Fruit fly (Drosophila melanogaster) whole organism, embryonic: ENCODE data around the gene Frq2.

Experiments
- Adf1 ChIP-seq: fragments of 200-800 bp; sonication (Bioruptor generic); IDR thresholded peaks from 2 replicates; pipeline ENCODE4 v1.3.6; 2022; ENCODE audit warnings: missing biosample characterization, missing genetic modification characterization
- Atf6 ChIP-seq: fragments of 200-800 bp; sonication (Bioruptor generic); IDR thresholded peaks from 2 replicates; pipeline ENCODE4 v1.3.6; 2022; ENCODE audit warnings: missing biosample characterization, missing genetic modification characterization
- BEAF-32 ChIP-seq: fragments of 200-800 bp; sonication (Bioruptor generic); optimal IDR thresholded peaks from 3 replicates; lab custom pipeline; 2017; ENCODE audit warnings: missing biosample characterization, missing genetic modification characterization, mild to moderate bottlenecking, moderate library complexity, missing genetic modification reagents
- Bgb ChIP-seq: fragments of 200-800 bp; sonication (Bioruptor generic); IDR thresholded peaks from 2 replicates; pipeline ENCODE4 v1.3.6; 2022; ENCODE audit warnings: missing biosample characterization, missing genetic modification characterization; ENCODE audit not compliant: partially characterized antibody
- CG11247 ChIP-seq: fragments of 200-800 bp; sonication (Bioruptor generic); IDR thresholded peaks from 2 replicates; pipeline ENCODE4 v1.3.6; 2022; ENCODE audit warnings: missing biosample characterization, missing genetic modification characterization
- CG12659 ChIP-seq: fragments of 200-800 bp; sonication (Bioruptor generic); optimal IDR thresholded peaks from 3 replicates; lab custom pipeline; 2017; ENCODE audit warnings: mild to moderate bottlenecking, missing biosample characterization, missing genetic modification reagents, missing genetic modification characterization
- CG13287 ChIP-seq: fragments of 200-800 bp; sonication (Bioruptor generic); IDR thresholded peaks from 2 replicates; pipeline ENCODE4 v1.3.6; 2022; ENCODE audit warnings: missing biosample characterization, missing genetic modification characterization; ENCODE audit not compliant: partially characterized antibody
- CG15514 ChIP-seq: fragments of 200-800 bp; sonication (Bioruptor generic); optimal IDR thresholded peaks from 3 replicates; lab custom pipeline; 2017; ENCODE audit warnings: missing biosample characterization, missing genetic modification characterization, mild to moderate bottlenecking, moderate library complexity, missing genetic modification reagents
- CG1603 ChIP-seq: fragments of 200-800 bp; sonication (Bioruptor generic); optimal IDR thresholded peaks from 2 replicates; lab custom pipeline; 2019; ENCODE audit warnings: missing biosample characterization, mild to moderate bottlenecking, missing genetic modification characterization, moderate library complexity
- CG16863 ChIP-seq: fragments of 200-800 bp; sonication (Bioruptor generic); optimal IDR thresholded peaks from 3 replicates; lab custom pipeline; 2016; ENCODE audit warnings: missing biosample characterization, missing genetic modification characterization
- CG17385 ChIP-seq: fragments of 200-800 bp; sonication (Bioruptor generic); optimal IDR thresholded peaks from 3 replicates; lab custom pipeline; 2018; ENCODE audit warnings: missing biosample characterization, mild to moderate bottlenecking, missing genetic modification characterization
- CG1832 ChIP-seq: fragments of 200-800 bp; sonication (Bioruptor generic); optimal IDR thresholded peaks from 2 replicates; lab custom pipeline; 2017; ENCODE audit warnings: missing biosample characterization, mild to moderate bottlenecking, missing genetic modification characterization, inconsistent platforms
- CG2116 ChIP-seq: fragments of 200-800 bp; sonication (Bioruptor generic); optimal IDR thresholded peaks from 3 replicates; lab custom pipeline; 2018; ENCODE audit warnings: missing biosample characterization, mild to moderate bottlenecking, missing genetic modification characterization
- CG2129 ChIP-seq: fragments of 200-800 bp; sonication (Bioruptor generic); IDR thresholded peaks from 2 replicates; pipeline ENCODE4 v1.3.6; 2022; ENCODE audit warnings: missing biosample characterization, missing genetic modification characterization; ENCODE audit not compliant: partially characterized antibody
- CG3407 ChIP-seq: fragments of 200-800 bp; sonication (Bioruptor generic); optimal IDR thresholded peaks from 2 replicates; lab custom pipeline; 2018; ENCODE audit warnings: missing biosample characterization, mild to moderate bottlenecking, missing genetic modification characterization
- CG4404 ChIP-seq: fragments of 200-800 bp; sonication (Bioruptor generic); IDR thresholded peaks from 2 replicates; pipeline ENCODE4 v1.3.6; 2022; ENCODE audit warnings: missing biosample characterization, missing genetic modification characterization
- CG5180 ChIP-seq: fragments of 200-800 bp; sonication (Bioruptor generic); optimal IDR thresholded peaks from 3 replicates; lab custom pipeline; 2017; ENCODE audit warnings: missing biosample characterization, missing genetic modification characterization, mild to moderate bottlenecking, moderate library complexity, missing genetic modification reagents
- CG6854 ChIP-seq: fragments of 200-800 bp; sonication (Bioruptor generic); optimal IDR thresholded peaks from 3 replicates; lab custom pipeline; 2017; ENCODE audit warnings: missing biosample characterization, mild to moderate bottlenecking, missing genetic modification characterization
- CG7963 ChIP-seq: fragments of 200-800 bp; sonication (Bioruptor generic); IDR thresholded peaks from 3 replicates; pipeline ENCODE4 v1.3.6; 2022; ENCODE audit warnings: missing biosample characterization, missing genetic modification characterization; ENCODE audit not compliant: partially characterized antibody
- CG8290 ChIP-seq, 3 experiments: fragments of 200-800 bp; sonication (Bioruptor generic); optimal IDR thresholded peaks; 2 replicates each; lab custom pipeline; 2016 to 2019; ENCODE audit warnings: missing biosample characterization in 3 of 3, missing genetic modification characterization in 3 of 3, mild to moderate bottlenecking in 2 of 3, moderate library complexity in 1 of 3
- CG9932 ChIP-seq: fragments of 200-800 bp; sonication (Bioruptor generic); IDR thresholded peaks from 2 replicates; pipeline ENCODE4 v1.3.6; 2022; ENCODE audit warnings: missing biosample characterization, missing genetic modification characterization
- CoRest ChIP-seq: fragments of 200-800 bp; sonication (Bioruptor generic); optimal IDR thresholded peaks from 3 replicates; lab custom pipeline; 2018; ENCODE audit warnings: missing biosample characterization, mild to moderate bottlenecking, missing genetic modification characterization, moderate library complexity
- Dll ChIP-seq: fragments of 200-800 bp; sonication (Bioruptor generic); IDR thresholded peaks from 4 replicates; pipeline ENCODE4 v1.3.6; 2022; ENCODE audit warnings: missing biosample characterization, missing genetic modification characterization; ENCODE audit not compliant: partially characterized antibody
- Dp ChIP-seq: fragments of 200-800 bp; sonication (Bioruptor generic); optimal IDR thresholded peaks from 2 replicates; lab custom pipeline; 2018; ENCODE audit warnings: missing biosample characterization, mild to moderate bottlenecking, missing genetic modification characterization, moderate library complexity
- Ets97D ChIP-seq: fragments of 200-800 bp; sonication (Bioruptor generic); optimal IDR thresholded peaks from 3 replicates; lab custom pipeline; 2016; ENCODE audit warnings: missing biosample characterization, missing genetic modification characterization
- HLH4C ChIP-seq: fragments of 200-800 bp; sonication (Bioruptor generic); IDR thresholded peaks from 3 replicates; pipeline ENCODE4 v1.3.6; 2022; ENCODE audit warnings: missing biosample characterization, missing genetic modification characterization; ENCODE audit not compliant: partially characterized antibody
- Nf-YA ChIP-seq: fragments of 200-800 bp; sonication (Bioruptor generic); IDR thresholded peaks from 2 replicates; pipeline ENCODE4 v1.3.6; 2022; ENCODE audit warnings: missing biosample characterization, missing genetic modification characterization
- Pdp1 ChIP-seq, 2 experiments: fragments of 200-800 bp; sonication (Bioruptor generic); optimal IDR thresholded peaks; 3 replicates each; lab custom pipeline; 2016; ENCODE audit warnings: missing biosample characterization in 2 of 2, missing genetic modification characterization in 2 of 2, mild to moderate bottlenecking in 1 of 2, moderate library complexity in 1 of 2
- Scr ChIP-seq: fragments of 200-800 bp; sonication (Bioruptor generic); IDR thresholded peaks from 2 replicates; pipeline ENCODE4 v1.3.6; 2022; ENCODE audit warnings: missing biosample characterization, missing genetic modification characterization; ENCODE audit not compliant: partially characterized antibody
- Spps ChIP-seq: fragments of 200-800 bp; sonication (Bioruptor generic); optimal IDR thresholded peaks from 2 replicates; lab custom pipeline; 2018; ENCODE audit warnings: missing biosample characterization, mild to moderate bottlenecking, missing genetic modification characterization
- ac ChIP-seq: fragments of 200-800 bp; sonication (Bioruptor generic); optimal IDR thresholded peaks from 3 replicates; lab custom pipeline; 2017; ENCODE audit warnings: missing biosample characterization, mild to moderate bottlenecking, missing genetic modification characterization
- ato ChIP-seq: fragments of 200-800 bp; sonication (Bioruptor generic); IDR thresholded peaks from 2 replicates; pipeline ENCODE4 v1.3.6; 2022; ENCODE audit warnings: missing biosample characterization, missing genetic modification characterization; ENCODE audit not compliant: partially characterized antibody
- bbx ChIP-seq: fragments of 200-800 bp; sonication (Bioruptor generic); IDR thresholded peaks from 2 replicates; pipeline ENCODE4 v1.3.6; 2022; ENCODE audit warnings: missing biosample characterization, missing genetic modification characterization; ENCODE audit not compliant: partially characterized antibody
- bowl ChIP-seq: fragments of 200-800 bp; sonication (Bioruptor generic); IDR thresholded peaks from 2 replicates; pipeline ENCODE4 v1.3.6; 2022; ENCODE audit warnings: missing biosample characterization, missing genetic modification characterization
- gce ChIP-seq: fragments of 200-800 bp; sonication (Bioruptor generic); IDR thresholded peaks from 3 replicates; pipeline ENCODE4 v1.3.6; 2022; ENCODE audit warnings: missing biosample characterization, missing genetic modification characterization
- gcm ChIP-seq: fragments of 200-800 bp; sonication (Bioruptor generic); optimal IDR thresholded peaks from 2 replicates; lab custom pipeline; 2019; ENCODE audit warnings: missing biosample characterization, mild to moderate bottlenecking, missing genetic modification characterization, moderate library complexity
- grau ChIP-seq: fragments of 200-800 bp; optimal IDR thresholded peaks from 3 replicates; lab custom pipeline; 2019; ENCODE audit warnings: missing biosample characterization, mild to moderate bottlenecking, missing genetic modification characterization, moderate library complexity
- inv ChIP-seq: fragments of 200-800 bp; sonication (Bioruptor generic); IDR thresholded peaks from 2 replicates; pipeline ENCODE4 v1.3.6; 2022; ENCODE audit warnings: missing biosample characterization, missing genetic modification characterization; ENCODE audit not compliant: partially characterized antibody
- knrl ChIP-seq: fragments of 200-800 bp; sonication (Bioruptor generic); IDR thresholded peaks from 3 replicates; pipeline ENCODE4 v1.3.6; 2022; ENCODE audit warnings: missing biosample characterization, missing genetic modification characterization; ENCODE audit not compliant: partially characterized antibody
- nau ChIP-seq: fragments of 200-800 bp; sonication (Bioruptor generic); optimal IDR thresholded peaks from 3 replicates; lab custom pipeline; 2017; ENCODE audit warnings: missing biosample characterization, mild to moderate bottlenecking, missing genetic modification characterization, missing genetic modification reagents
- pfk ChIP-seq: fragments of 200-800 bp; sonication (Bioruptor generic); optimal IDR thresholded peaks from 2 replicates; lab custom pipeline; 2018; ENCODE audit warnings: missing biosample characterization, mild to moderate bottlenecking, missing genetic modification characterization, moderate library complexity
- phol ChIP-seq: fragments of 200-800 bp; sonication (Bioruptor generic); optimal IDR thresholded peaks from 3 replicates; lab custom pipeline; 2018; ENCODE audit warnings: missing biosample characterization, mild to moderate bottlenecking, missing genetic modification characterization, moderate library complexity
- ranshi ChIP-seq: fragments of 200-800 bp; sonication (Bioruptor generic); IDR thresholded peaks from 2 replicates; pipeline ENCODE4 v1.3.6; 2022; ENCODE audit warnings: missing biosample characterization, missing genetic modification characterization
- sens ChIP-seq: fragments of 200-800 bp; sonication (Bioruptor generic); peaks from one replicate; lab custom pipeline; 2016; ENCODE audit warnings: missing biosample characterization, missing genetic modification characterization
- sna ChIP-seq: fragments of 200-800 bp; sonication (Bioruptor generic); IDR thresholded peaks from 2 replicates; pipeline ENCODE4 v1.3.6; 2022; ENCODE audit warnings: missing biosample characterization, missing genetic modification characterization; ENCODE audit not compliant: partially characterized antibody
- stwl ChIP-seq: fragments of 200-800 bp; sonication (Bioruptor generic); optimal IDR thresholded peaks from 3 replicates; lab custom pipeline; 2018; ENCODE audit warnings: missing biosample characterization, mild to moderate bottlenecking, missing genetic modification characterization, moderate library complexity
- tio ChIP-seq: fragments of 200-800 bp; sonication (Bioruptor generic); optimal IDR thresholded peaks from 2 replicates; lab custom pipeline; 2017; ENCODE audit warnings: missing biosample characterization, missing genetic modification characterization, inconsistent platforms

The Frq2 gene

DNA sequence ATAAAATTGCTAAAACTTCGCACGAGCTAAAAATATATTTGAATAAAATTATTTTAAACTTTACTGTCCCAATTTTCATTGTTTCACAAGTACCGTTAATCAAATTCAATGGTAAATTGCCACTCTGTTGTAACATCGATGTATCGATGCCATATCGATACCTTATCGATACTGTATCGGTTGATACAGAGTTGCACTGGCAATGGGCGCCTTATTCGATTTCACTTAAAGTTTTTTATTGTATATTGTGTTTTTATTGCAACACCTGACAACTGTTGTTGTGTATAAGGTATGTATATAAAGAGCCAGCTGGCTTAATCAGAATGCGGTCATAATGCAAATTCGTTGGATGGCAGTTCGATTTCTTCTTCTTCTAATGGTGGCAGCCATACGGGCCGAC lies 39.1 kb upstream of the Frq2 start, which contains the start of gene CG43229 (continued):
- no peak for TF ChIP-seq Spps
- peak; percentile 96 for TF ChIP-seq CG16863
- no peak for TF ChIP-seq Adf1 (GFP tag; lab: Robert Waterston, UW)
- peak; percentile 82 for TF ChIP-seq stwl
- TF ChIP-seq Nf-YA (GFP tag; lab: Robert Waterston, UW): no peak
- peak; percentile 67 for TF ChIP-seq Scr (GFP tag; lab: Robert Waterston, UW)
- peak; percentile 17 for TF ChIP-seq phol (tag; lab: Kevin White, UChicago)
- peak; percentile 81 for TF ChIP-seq pfk
- 0 out of 2 replicates have a peak, but pooled peaks have one; percentile 31 for TF ChIP-seq Atf6 (GFP tag; lab: Robert Waterston, UW)
- TF ChIP-seq CG3407 (GFP tag; lab: Kevin White, UChicago): no peak
- peak; percentile 81 for TF ChIP-seq Dp (GFP tag; lab: Kevin White, UChicago)
- TF ChIP-seq Dll (GFP tag; lab: Robert Waterston, UW): peak; percentile 71
- TF ChIP-seq CG1603: peak; percentile 98
- TF ChIP-seq CG1832 (GFP tag; lab: Kevin White, UChicago): no peak
- TF ChIP-seq CG13287: peak; percentile 68
- no peak for TF ChIP-seq CG11247 (GFP tag; lab: Robert Waterston, UW)
- TF ChIP-seq ranshi (GFP tag; lab: Robert Waterston, UW): no peak
- TF ChIP-seq CG17385 (GFP tag; lab: Kevin White, UChicago): peak; percentile 35
- TF ChIP-seq CoRest: peak; percentile 24
- TF ChIP-seq CG6854 (GFP tag; lab: Kevin White, UChicago): no peak
- peak; percentile 78 for TF ChIP-seq HLH4C (GFP tag; lab: Robert Waterston, UW)
- peak; percentile 98 for TF ChIP-seq CG2116 (GFP tag; lab: Kevin White, UChicago)
- TF ChIP-seq grau (tag; lab: Kevin White, UChicago): peak; percentile 3
- TF ChIP-seq sens: peak; percentile 44
- TF ChIP-seq Bgb: peak; percentile 80
- TF ChIP-seq BEAF-32 (GFP tag; lab: Kevin White, UChicago): peak; percentile 79
- TF ChIP-seq sna (GFP tag; lab: Robert Waterston, UW): 0 out of 2 replicates have a peak, but pooled peaks have one; percentile 37
- TF ChIP-seq CG5180 (GFP tag; lab: Kevin White, UChicago): no peak
- TF ChIP-seq ato: peak; percentile 79
- no peak for TF ChIP-seq CG4404 (GFP tag; lab: Robert Waterston, UW)
- TF ChIP-seq ac (GFP tag; lab: Kevin White, UChicago): no peak
- TF ChIP-seq bbx (GFP tag; lab: Robert Waterston, UW): peak; percentile 85
- TF ChIP-seq knrl (GFP tag; lab: Robert Waterston, UW): peak; percentile 72; the same call in 2 of the 3 replicates
- TF ChIP-seq CG9932 (GFP tag; lab: Robert Waterston, UW): peak; percentile 26; the same call in 1 of the 2 replicates
- TF ChIP-seq CG2129 (GFP tag; lab: Robert Waterston, UW): peak; percentile 35; the same call in 1 of the 2 replicates
- TF ChIP-seq nau (GFP tag; lab: Kevin White, UChicago): peak; percentile 5
- TF ChIP-seq CG15514 (GFP tag; lab: Kevin White, UChicago): peak; percentile 0
- peak; percentile 2 for TF ChIP-seq CG12659 (GFP tag; lab: Kevin White, UChicago)
- TF ChIP-seq bowl (GFP tag; lab: Robert Waterston, UW): no peak
- TF ChIP-seq Ets97D (GFP tag; lab: Kevin White, UChicago): peak; percentile 84
- TF ChIP-seq gcm: peak; percentile 29
- peak in 1 of 2 experiments; percentile 0 for TF ChIP-seq Pdp1 (GFP tag; optimal IDR thresholded peaks at IDR 0.05; lab: Kevin White, UChicago)
- TF ChIP-seq gce (GFP tag; lab: Robert Waterston, UW): 0 out of 3 replicates have a peak, but pooled peaks have one; percentile 32
- TF ChIP-seq CG8290 (GFP tag; optimal IDR thresholded peaks at IDR 0.05; lab: Kevin White, UChicago): peak; percentile 52
- peak in 1 of 2 experiments; percentile 30 for TF ChIP-seq CG8290 (tag; optimal IDR thresholded peaks at IDR 0.05; lab: Kevin White, UChicago)
- peak; percentile 85 for TF ChIP-seq CG7963 (GFP tag; lab: Robert Waterston, UW)
- no peak for TF ChIP-seq tio (GFP tag; lab: Kevin White, UChicago)
- TF ChIP-seq inv (GFP tag; lab: Robert Waterston, UW): peak; percentile 69
